Fruit fly (Drosophila melanogaster) whole organism, embryonic: ENCODE measurements around the gene CG34183.

Experiments
- Atf6 ChIP-seq: fragments of 200-800 bp; sonication (Bioruptor generic); IDR thresholded peaks from 2 replicates; pipeline ENCODE4 v1.3.6; 2022; ENCODE audit warnings: missing biosample characterization, missing genetic modification characterization
- Bgb ChIP-seq: fragments of 200-800 bp; sonication (Bioruptor generic); IDR thresholded peaks from 2 replicates; pipeline ENCODE4 v1.3.6; 2022; ENCODE audit warnings: missing biosample characterization, missing genetic modification characterization; ENCODE audit not compliant: partially characterized antibody
- CG11093 ChIP-seq: fragments of 200-800 bp; sonication (Bioruptor generic); IDR thresholded peaks from 3 replicates; pipeline ENCODE4 v1.3.6; 2022; ENCODE audit warnings: missing biosample characterization, missing genetic modification characterization
- CG11504 ChIP-seq: fragments of 200-800 bp; sonication (Bioruptor generic); optimal IDR thresholded peaks from 3 replicates; lab custom pipeline; 2019; ENCODE audit warnings: missing biosample characterization, mild to moderate bottlenecking, missing genetic modification characterization, moderate library complexity
- CG13894 ChIP-seq: fragments of 200-800 bp; sonication (Bioruptor generic); optimal IDR thresholded peaks from 3 replicates; lab custom pipeline; 2018; ENCODE audit warnings: missing biosample characterization, mild to moderate bottlenecking, missing genetic modification characterization, moderate library complexity
- CG15601 ChIP-seq: fragments of 200-800 bp; sonication (Bioruptor generic); optimal IDR thresholded peaks from 3 replicates; lab custom pipeline; 2019; ENCODE audit warnings: missing biosample characterization, mild to moderate bottlenecking, missing genetic modification characterization, moderate library complexity
- CG17802 ChIP-seq: fragments of 200-800 bp; sonication (Bioruptor generic); optimal IDR thresholded peaks from 2 replicates; lab custom pipeline; 2018; ENCODE audit warnings: missing biosample characterization, mild to moderate bottlenecking, missing genetic modification characterization, moderate library complexity
- CG18011 ChIP-seq: fragments of 200-800 bp; sonication (Bioruptor generic); optimal IDR thresholded peaks from 2 replicates; lab custom pipeline; 2017; ENCODE audit warnings: missing biosample characterization, missing genetic modification characterization, mild to moderate bottlenecking, moderate library complexity, missing genotype
- CG18262 ChIP-seq: fragments of 200-800 bp; optimal IDR thresholded peaks from 3 replicates; lab custom pipeline; 2019; ENCODE audit warnings: missing biosample characterization, mild to moderate bottlenecking, missing genetic modification characterization, moderate library complexity
- CG2712 ChIP-seq: fragments of 200-800 bp; optimal IDR thresholded peaks from 3 replicates; lab custom pipeline; 2019; ENCODE audit warnings: missing biosample characterization, mild to moderate bottlenecking, missing genetic modification characterization, moderate library complexity
- CG34376 ChIP-seq: fragments of 200-800 bp; sonication (Bioruptor generic); optimal IDR thresholded peaks from 2 replicates; lab custom pipeline; 2018; ENCODE audit warnings: missing biosample characterization, mild to moderate bottlenecking, missing genetic modification characterization
- CG3847 ChIP-seq: fragments of 200-800 bp; sonication (Bioruptor generic); IDR thresholded peaks from 2 replicates; pipeline ENCODE4 v1.3.6; 2022; ENCODE audit warnings: missing biosample characterization, missing genetic modification characterization
- CG4707 ChIP-seq: fragments of 200-800 bp; sonication (Bioruptor generic); optimal IDR thresholded peaks from 2 replicates; lab custom pipeline; 2018; ENCODE audit warnings: missing biosample characterization, mild to moderate bottlenecking, missing genetic modification characterization, moderate library complexity
- CG6683 ChIP-seq: fragments of 200-800 bp; sonication (Bioruptor generic); optimal IDR thresholded peaks from 2 replicates; lab custom pipeline; 2017; ENCODE audit warnings: missing biosample characterization, mild to moderate bottlenecking, missing genetic modification characterization, missing genetic modification reagents
- CG7839 ChIP-seq: fragments of 200-800 bp; sonication (Bioruptor generic); optimal IDR thresholded peaks from 3 replicates; lab custom pipeline; 2018; ENCODE audit warnings: missing biosample characterization, mild to moderate bottlenecking, missing genetic modification characterization, moderate library complexity
- CG7963 ChIP-seq: fragments of 200-800 bp; sonication (Bioruptor generic); IDR thresholded peaks from 3 replicates; pipeline ENCODE4 v1.3.6; 2022; ENCODE audit warnings: missing biosample characterization, missing genetic modification characterization; ENCODE audit not compliant: partially characterized antibody
- CG8765 ChIP-seq: fragments of 200-800 bp; sonication (Bioruptor generic); IDR thresholded peaks from 2 replicates; pipeline ENCODE4 v1.3.6; 2022; ENCODE audit warnings: missing biosample characterization, missing genetic modification characterization
- CTCF ChIP-seq: fragments of 200-800 bp; sonication (Bioruptor generic); optimal IDR thresholded peaks from 2 replicates; lab custom pipeline; 2017; ENCODE audit warnings: missing biosample characterization, mild to moderate bottlenecking, missing genetic modification characterization, moderate library complexity
- CkIIα-i1 ChIP-seq: fragments of 200-800 bp; sonication (Bioruptor generic); IDR thresholded peaks from 2 replicates; pipeline ENCODE4 v1.3.6; 2022; ENCODE audit warnings: missing biosample characterization, missing genetic modification characterization
- Dbx ChIP-seq: fragments of 200-800 bp; sonication (Bioruptor generic); IDR thresholded peaks from 3 replicates; pipeline ENCODE4 v1.3.6; 2022; ENCODE audit warnings: missing biosample characterization, missing genetic modification characterization
- Dll ChIP-seq: fragments of 200-800 bp; sonication (Bioruptor generic); IDR thresholded peaks from 4 replicates; pipeline ENCODE4 v1.3.6; 2022; ENCODE audit warnings: missing biosample characterization, missing genetic modification characterization; ENCODE audit not compliant: partially characterized antibody
- Dp ChIP-seq: fragments of 200-800 bp; sonication (Bioruptor generic); optimal IDR thresholded peaks from 2 replicates; lab custom pipeline; 2018; ENCODE audit warnings: missing biosample characterization, mild to moderate bottlenecking, missing genetic modification characterization, moderate library complexity
- E2f2 ChIP-seq: fragments of 200-800 bp; sonication (Bioruptor generic); IDR thresholded peaks from 2 replicates; pipeline ENCODE4 v1.3.6; 2022; ENCODE audit warnings: missing biosample characterization, missing genetic modification characterization
- HLH54F ChIP-seq: fragments of 200-800 bp; sonication (Bioruptor generic); optimal IDR thresholded peaks from 3 replicates; lab custom pipeline; 2016; ENCODE audit warnings: missing biosample characterization, missing genetic modification characterization
- Med ChIP-seq: fragments of 200-800 bp; sonication (Bioruptor generic); peaks from one replicate; lab custom pipeline; 2016; ENCODE audit warnings: missing biosample characterization, missing genetic modification characterization, mild to moderate bottlenecking, inconsistent platforms, moderate library complexity
- Meics ChIP-seq: fragments of 200-800 bp; sonication (Bioruptor generic); optimal IDR thresholded peaks from 2 replicates; lab custom pipeline; 2017; ENCODE audit warnings: missing biosample characterization, mild to moderate bottlenecking, missing genetic modification characterization
- NFAT ChIP-seq: fragments of 200-800 bp; sonication (Bioruptor generic); IDR thresholded peaks from 2 replicates; pipeline ENCODE4 v1.3.6; 2022; ENCODE audit warnings: missing biosample characterization, missing genetic modification characterization
- Opbp ChIP-seq: fragments of 200-800 bp; sonication (Bioruptor generic); IDR thresholded peaks from 3 replicates; pipeline ENCODE4 v1.3.6; 2022; ENCODE audit warnings: missing biosample characterization, missing genetic modification characterization; ENCODE audit not compliant: partially characterized antibody
- PHDP ChIP-seq: fragments of 200-800 bp; sonication (Bioruptor generic); optimal IDR thresholded peaks from 3 replicates; lab custom pipeline; 2018; ENCODE audit warnings: missing biosample characterization, mild to moderate bottlenecking, missing genetic modification characterization, moderate library complexity
- ac ChIP-seq: fragments of 200-800 bp; sonication (Bioruptor generic); optimal IDR thresholded peaks from 3 replicates; lab custom pipeline; 2017; ENCODE audit warnings: missing biosample characterization, mild to moderate bottlenecking, missing genetic modification characterization
- aop ChIP-seq: fragments of 200-800 bp; sonication (Bioruptor generic); IDR thresholded peaks from 2 replicates; pipeline ENCODE4 v1.3.6; 2022; ENCODE audit warnings: missing biosample characterization, missing genetic modification characterization
- caup ChIP-seq: fragments of 200-800 bp; sonication (Bioruptor generic); optimal IDR thresholded peaks from 3 replicates; lab custom pipeline; 2017; ENCODE audit warnings: missing biosample characterization, mild to moderate bottlenecking, missing genetic modification characterization, moderate library complexity; ENCODE audit not compliant: severe bottlenecking
- ci ChIP-seq: fragments of 200-800 bp; sonication (Bioruptor generic); IDR thresholded peaks from 3 replicates; pipeline ENCODE4 v1.3.6; 2022; ENCODE audit warnings: missing biosample characterization, missing genetic modification characterization
- eve ChIP-seq, 2 experiments: fragments of >200 bp; optimal IDR thresholded peaks; 2 replicates each; lab custom pipeline; 2017; ENCODE audit warnings: missing biosample characterization in 2 of 2, missing genetic modification characterization in 2 of 2
- fd3F ChIP-seq: fragments of 200-800 bp; sonication (Bioruptor generic); optimal IDR thresholded peaks from 2 replicates; lab custom pipeline; 2018; ENCODE audit warnings: missing biosample characterization, mild to moderate bottlenecking, missing genetic modification characterization, moderate library complexity
- nau ChIP-seq: fragments of 200-800 bp; sonication (Bioruptor generic); optimal IDR thresholded peaks from 3 replicates; lab custom pipeline; 2017; ENCODE audit warnings: missing biosample characterization, mild to moderate bottlenecking, missing genetic modification characterization, missing genetic modification reagents
- nom ChIP-seq: fragments of 200-800 bp; sonication (Bioruptor generic); optimal IDR thresholded peaks from 2 replicates; lab custom pipeline; 2017; ENCODE audit warnings: missing biosample characterization, missing genetic modification characterization, mild to moderate bottlenecking, moderate library complexity, missing genetic modification reagents
- odd ChIP-seq: fragments of 200-800 bp; sonication (Bioruptor generic); optimal IDR thresholded peaks from 2 replicates; lab custom pipeline; 2017; ENCODE audit warnings: missing biosample characterization, mild to moderate bottlenecking, missing genetic modification characterization
- org-1 ChIP-seq: fragments of 200-800 bp; sonication (Bioruptor generic); optimal IDR thresholded peaks from 2 replicates; lab custom pipeline; 2017; ENCODE audit warnings: missing biosample characterization, missing genetic modification characterization
- p53 ChIP-seq: fragments of 200-800 bp; sonication (Bioruptor generic); optimal IDR thresholded peaks from 2 replicates; lab custom pipeline; 2016; ENCODE audit warnings: missing biosample characterization, missing genetic modification characterization
- pum ChIP-seq: fragments of 200-800 bp; sonication (Bioruptor generic); optimal IDR thresholded peaks from 2 replicates; lab custom pipeline; 2016; ENCODE audit warnings: missing biosample characterization, missing genetic modification characterization
- repo ChIP-seq: fragments of 200-800 bp; sonication (Bioruptor generic); optimal IDR thresholded peaks from 2 replicates; lab custom pipeline; 2016; ENCODE audit warnings: missing biosample characterization, missing genetic modification characterization
- row ChIP-seq: fragments of 200-800 bp; sonication (Bioruptor generic); IDR thresholded peaks from 3 replicates; pipeline ENCODE4 v1.3.6; 2022; ENCODE audit warnings: missing biosample characterization, missing genetic modification characterization
- sim ChIP-seq: fragments of 200-800 bp; sonication (Bioruptor generic); IDR thresholded peaks from 2 replicates; pipeline ENCODE4 v1.3.6; 2022; ENCODE audit warnings: missing biosample characterization, missing genetic modification characterization
- so ChIP-seq: fragments of 200-800 bp; sonication (Bioruptor generic); IDR thresholded peaks from 3 replicates; pipeline ENCODE4 v1.3.6; 2022; ENCODE audit warnings: missing biosample characterization, missing genetic modification characterization
- trem ChIP-seq: fragments of 200-800 bp; optimal IDR thresholded peaks from 3 replicates; lab custom pipeline; 2019; ENCODE audit warnings: missing biosample characterization, mild to moderate bottlenecking, missing genetic modification characterization, moderate library complexity
- vfl ChIP-seq: fragments of 200-800 bp; sonication (Bioruptor generic); optimal IDR thresholded peaks from 2 replicates; lab custom pipeline; 2016; ENCODE audit warnings: missing biosample characterization, missing genetic modification characterization
- vvl ChIP-seq: fragments of 200-800 bp; sonication (Bioruptor generic); IDR thresholded peaks from 2 replicates; pipeline ENCODE4 v1.3.6; 2022; ENCODE audit warnings: missing biosample characterization, missing genetic modification characterization
- yki ChIP-seq: fragments of >200 bp; optimal IDR thresholded peaks from 3 replicates; lab custom pipeline; 2018

The CG34183 gene

DNA sequence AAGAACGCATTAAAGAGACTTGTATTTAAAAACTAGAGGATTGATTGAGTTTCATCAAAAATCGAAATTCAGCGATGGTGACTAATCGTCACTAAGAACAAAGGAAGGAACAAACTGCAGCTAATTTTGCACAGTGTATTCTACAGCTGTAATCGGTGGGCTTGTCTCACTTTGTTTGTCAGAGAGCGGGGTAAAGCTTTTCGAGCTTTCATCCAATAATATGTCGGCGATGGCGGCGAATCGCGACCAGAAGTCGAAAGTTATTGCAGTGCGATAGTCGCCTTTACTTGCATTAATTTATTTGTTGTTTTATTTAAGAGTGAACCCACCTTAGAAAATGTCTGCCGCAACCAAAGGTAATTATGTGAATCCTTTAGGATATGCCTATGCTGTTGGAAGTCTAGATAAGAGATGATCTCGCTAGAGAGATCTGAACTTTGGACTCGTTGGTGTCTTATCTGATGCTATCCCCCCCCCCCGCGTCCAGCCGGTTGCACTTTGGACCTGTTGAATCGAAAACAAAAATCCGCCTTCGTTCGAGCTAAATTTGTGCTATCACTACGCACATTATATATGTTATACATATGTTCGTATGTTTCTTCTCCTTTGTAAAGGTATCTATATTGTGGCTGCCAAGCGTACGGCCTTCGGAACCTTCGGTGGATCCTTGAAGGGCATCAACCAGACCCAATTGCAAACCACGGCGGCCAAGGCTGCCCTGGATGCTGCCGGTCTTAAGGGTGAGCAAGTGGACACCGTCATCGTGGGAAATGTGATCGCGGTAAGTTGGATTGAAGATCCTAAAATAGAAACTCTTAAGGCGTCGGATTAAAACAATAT is 24.7 kb upstream of the CG34183 start, which contains the start of gene yip2 (continued):
- TF ChIP-seq fd3F (GFP tag; lab: Kevin White, UChicago) (peak; percentile 41), odd (GFP tag; lab: Kevin White, UChicago) (peak; percentile 62), CG7963 (GFP tag; lab: Robert Waterston, UW) (no peak), Dbx (GFP tag; lab: Robert Waterston, UW) (peak; percentile 59), Dp (no peak), vfl (GFP tag; lab: Kevin White, UChicago) (peak; percentile 44), CG8765 (GFP tag; lab: Robert Waterston, UW) (no peak), CG15601 (peak; percentile 30), CG18011 (GFP tag; lab: Kevin White, UChicago) (peak; percentile 41), row (GFP tag; lab: Robert Waterston, UW) (peak; percentile 84), eve (GFP tag; optimal IDR thresholded peaks at IDR 0.05; lab: Kevin White, UChicago) (no peak), Meics (peak; percentile 70), so (GFP tag; lab: Robert Waterston, UW) (peak; percentile 80; the same call in 2 of the 3 replicates), p53 (GFP tag; lab: Kevin White, UChicago) (no peak), CG7839 (tag; lab: Kevin White, UChicago) (peak; percentile 55), nom (GFP tag; lab: Kevin White, UChicago) (peak; percentile 100), nau (GFP tag; lab: Kevin White, UChicago) (peak; percentile 74), CkIIα-i1 (no peak), Bgb (GFP tag; lab: Robert Waterston, UW) (0 out of 2 replicates have a peak, but pooled peaks have one; percentile 11), aop (GFP tag; lab: Robert Waterston, UW) (no peak), CG17802 (tag; lab: Kevin White, UChicago) (no peak), CG6683 (GFP tag; lab: Kevin White, UChicago) (peak; percentile 36), CG34376 (GFP tag; lab: Kevin White, UChicago) (peak; percentile 96), CG4707 (GFP tag; lab: Kevin White, UChicago) (peak; percentile 59), ci (GFP tag; lab: Robert Waterston, UW) (peak; percentile 93), E2f2 (GFP tag; lab: Robert Waterston, UW) (peak; percentile 49; the same call in 1 of the 2 replicates), Dll (GFP tag; lab: Robert Waterston, UW) (0 out of 4 replicates have a peak, but pooled peaks have one; percentile 33), CG2712 (tag; lab: Kevin White, UChicago) (peak; percentile 50), vvl (GFP tag; lab: Robert Waterston, UW) (peak; percentile 83), Opbp (GFP tag; lab: Robert Waterston, UW) (no peak), CG3847 (GFP tag; lab: Robert Waterston, UW) (peak; percentile 42; the same call in 1 of the 2 replicates), pum (GFP tag; lab: Kevin White, UChicago) (no peak), NFAT (GFP tag; lab: Robert Waterston, UW) (peak; percentile 60; the same call in 1 of the 2 replicates), CG11504 (tag; lab: Kevin White, UChicago) (peak; percentile 68), yki (lab: Kevin White, UChicago) (no peak), trem (tag; lab: Kevin White, UChicago) (no peak), CTCF (peak; percentile 68), Med (peak; percentile 94), CG13894 (tag; lab: Kevin White, UChicago) (peak; percentile 65), caup (peak; percentile 55), sim (no peak), Atf6 (GFP tag; lab: Robert Waterston, UW) (peak; percentile 78), repo (GFP tag; lab: Kevin White, UChicago) (no peak), HLH54F (peak; percentile 34), ac (GFP tag; lab: Kevin White, UChicago) (no peak), CG18262 (tag; lab: Kevin White, UChicago) (peak; percentile 50), PHDP (tag; lab: Kevin White, UChicago) (peak; percentile 71), org-1 (peak; percentile 10), CG11093 (GFP tag; lab: Robert Waterston, UW) (no peak)
